Fruit fly (Drosophila melanogaster): Measurements from ENCODE around the gene cm.

dm6 chrX:6985980-6986827, 24.7 kb downstream of the cm start, which contains the start of gene bou:
- TF ChIP-seq D19A (tag; optimal IDR thresholded peaks at IDR 0.05) = no peak
- TF ChIP-seq CG2129 (GFP tag; IDR thresholded peaks at IDR 0.05; ENCODE audit: partially characterized antibody) = no peak
- TF ChIP-seq usp (GFP tag; optimal IDR thresholded peaks at IDR 0.05) = no peak
- no peak for TF ChIP-seq dan (GFP tag; IDR thresholded peaks at IDR 0.05)
- no peak for TF ChIP-seq bowl (GFP tag; IDR thresholded peaks at IDR 0.05)
- TF ChIP-seq CG30020 (tag; optimal IDR thresholded peaks at IDR 0.05) = no peak
- TF ChIP-seq ssp (GFP tag; IDR thresholded peaks at IDR 0.05) = no peak
- no peak for TF ChIP-seq CG16815 (GFP tag; optimal IDR thresholded peaks at IDR 0.05)
- TF ChIP-seq Neu2 (GFP tag; optimal IDR thresholded peaks at IDR 0.05; ENCODE audit: borderline replicate concordance) = no peak
